Worm (Caenorhabditis elegans) whole organism, mixed stage, embryonic: ENCODE data around the gene D2089.8.

ENCODE experiments used
- ceh-39 ChIP-seq: fragments of 150-350 bp; optimal IDR thresholded peaks from 2 replicates; lab custom pipeline; 2014; ENCODE audit warnings: missing biosample characterization, missing genetic modification characterization
- ceh-83 ChIP-seq: fragments of 200-800 bp; sonication (Bioruptor generic); optimal IDR thresholded peaks from 2 replicates; lab custom pipeline; 2018; ENCODE audit warnings: mild to moderate bottlenecking, missing genetic modification characterization, missing compliant biosample characterization
- ham-2 ChIP-seq: fragments of 200-800 bp; sonication (Bioruptor generic); optimal IDR thresholded peaks from 2 replicates; lab custom pipeline; 2018; ENCODE audit warnings: mild to moderate bottlenecking, missing genetic modification characterization, missing compliant biosample characterization
- lin-13 ChIP-seq: fragments of 150-350 bp; optimal IDR thresholded peaks from 2 replicates; lab custom pipeline; 2014; ENCODE audit warnings: missing biosample characterization, missing genetic modification characterization
- mep-1 ChIP-seq: fragments of 150-350 bp; optimal IDR thresholded peaks from 2 replicates; lab custom pipeline; 2017; ENCODE audit warnings: missing biosample characterization, missing genetic modification reagents, missing genetic modification characterization, inconsistent platforms
- nhr-76 ChIP-seq: sonication (generic microtip); optimal IDR thresholded peaks from 2 replicates; lab custom pipeline; 2017; ENCODE audit warnings: missing biosample characterization, missing genetic modification characterization
- unc-39 ChIP-seq: fragments of 150-350 bp; optimal IDR thresholded peaks from 2 replicates; lab custom pipeline; 2014; ENCODE audit warnings: missing biosample characterization, missing genetic modification characterization
- unc-62 ChIP-seq: fragments of 150-350 bp; optimal IDR thresholded peaks from 2 replicates; lab custom pipeline; 2014; ENCODE audit warnings: missing biosample characterization, missing genetic modification reagents, missing genetic modification characterization

- TF ChIP-seq unc-62 (GFP tag; lab: Kevin White, UChicago) (no peak), nhr-76 (no peak), lin-13 (tag; lab: Kevin White, UChicago) (no peak), unc-39 (tag; lab: Kevin White, UChicago) (no peak), ham-2 (no peak), mep-1 (tag; lab: Kevin White, UChicago) (no peak), ceh-39 (tag; lab: Kevin White, UChicago) (no peak), ceh-83 (GFP tag; lab: Kevin White, UChicago) (no peak)
These were observed 6.2 kb downstream of the D2089.8 start for ce11 chrII:10656395-10656794.
